Worm (Caenorhabditis elegans): ENCODE results near the gene ZK669.5.

DNA sequence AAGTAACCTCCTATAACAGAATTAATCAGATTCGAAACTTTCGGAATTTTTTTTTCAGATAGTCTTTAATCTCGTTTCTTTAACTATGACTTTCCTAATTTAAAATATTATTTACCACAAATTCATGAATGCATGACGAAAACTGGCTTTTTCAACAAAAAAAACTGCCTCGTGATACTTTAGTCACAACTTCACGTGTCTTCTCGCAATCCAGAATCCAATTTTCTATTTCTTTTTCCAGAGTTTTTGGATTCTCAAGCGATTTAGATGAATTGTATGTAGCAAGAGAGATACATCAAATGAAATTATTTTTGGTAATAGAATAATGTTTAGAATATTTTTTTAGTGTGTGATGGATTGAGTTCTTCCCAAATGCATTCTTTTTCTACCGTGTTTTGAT lies 26.5 kb downstream of the ZK669.5 start:
- TF ChIP-seq ztf-28 (GFP tag; IDR thresholded peaks at IDR 0.05) (no peak), snpc-1.1 (tag; optimal IDR thresholded peaks at IDR 0.05; ENCODE audit: insufficient read depth) (no peak), aptf-2 (GFP tag; conservative IDR thresholded peaks at IDR 0.05) (no peak), ceh-58 (GFP tag; IDR thresholded peaks at IDR 0.05) (no peak), nhr-80 (tag; optimal IDR thresholded peaks at IDR 0.05) (no peak), sea-2 (GFP tag; IDR thresholded peaks at IDR 0.05) (no peak), egl-18 (GFP tag; IDR thresholded peaks at IDR 0.05) (no peak), hlh-12 (tag; optimal IDR thresholded peaks at IDR 0.05) (no peak), lsy-27 (tag; optimal IDR thresholded peaks at IDR 0.05; ENCODE audit: borderline replicate concordance, insufficient read depth) (no peak), unc-62 (GFP tag; optimal IDR thresholded peaks at IDR 0.05) (no peak), ceh-40 (GFP tag; IDR thresholded peaks at IDR 0.05) (no peak), ekl-4 (GFP tag; IDR thresholded peaks at IDR 0.05) (no peak), nhr-120 (GFP tag; IDR thresholded peaks at IDR 0.05) (no peak)
